Worm (Caenorhabditis elegans): ENCODE measurements around the gene kvs-3.
A peak's percentile ranks its signal among the peaks of the same experiment; 100 is the strongest.

kvs-3 gene

ce11 chrV:9318046-9318445 lies at the start of gene kvs-3 (continued):
- TF ChIP-seq nhr-111 (GFP tag; optimal IDR thresholded peaks at IDR 0.05) (peak; percentile 85), ceh-82 (tag; optimal IDR thresholded peaks at IDR 0.05) (no peak), ztf-11 (tag; optimal IDR thresholded peaks at IDR 0.05) (no peak), egl-27 (tag; optimal IDR thresholded peaks at IDR 0.05) (no peak)

ce11 chrV:9270442-9270841 lies 47.7 kb upstream of the kvs-3 start:
- TF ChIP-seq fkh-10 (GFP tag; optimal IDR thresholded peaks at IDR 0.05) (peak; percentile 29), F26F4.8 (GFP tag; conservative IDR thresholded peaks at IDR 0.05) (no peak), hmg-1.1 (GFP tag; IDR thresholded peaks at IDR 0.05) (peak; percentile 41; the same call in 1 of the 2 replicates), Y48G9A.11 (GFP tag; IDR thresholded peaks at IDR 0.05) (no peak), nhr-237 (tag; optimal IDR thresholded peaks at IDR 0.05) (no peak), lir-3 (tag; optimal IDR thresholded peaks at IDR 0.05) (no peak), hif-1 (tag; optimal IDR thresholded peaks at IDR 0.05) (peak in 1 of 2 experiments; percentile 9), hlh-11 (tag; optimal IDR thresholded peaks at IDR 0.05) (peak; percentile 32), unc-62 (GFP tag; optimal IDR thresholded peaks at IDR 0.05 in 1 of 2) (peak in 1 of 2 experiments; percentile 92), unc-62 (tag; optimal IDR thresholded peaks at IDR 0.05) (no peak), ces-1 (GFP tag; optimal IDR thresholded peaks at IDR 0.05) (no peak), mdl-1 (tag; optimal IDR thresholded peaks at IDR 0.05) (peak in 1 of 2 experiments; percentile 6), nhr-41 (GFP tag; IDR thresholded peaks at IDR 0.05) (no peak), lin-39 (tag; optimal IDR thresholded peaks at IDR 0.05) (no peak), daf-16 (GFP tag; optimal IDR thresholded peaks at IDR 0.05) (peak in 1 of 2 experiments; percentile 6), daf-16 (tag; optimal IDR thresholded peaks at IDR 0.05) (no peak)

- peak in 1 of 2 experiments; percentile 84 for TF ChIP-seq unc-62 (GFP tag; optimal IDR thresholded peaks at IDR 0.05 in 1 of 2)
- no peak for TF ChIP-seq unc-62 (tag; optimal IDR thresholded peaks at IDR 0.05)
- TF ChIP-seq spr-1 (tag; optimal IDR thresholded peaks at IDR 0.05) = no peak
Measured at ce11 chrV:9271835-9272234, 46.3 kb upstream of the kvs-3 start.

ce11 chrV:9272624-9273023 lies 45.5 kb upstream of the kvs-3 start:
- TF ChIP-seq arid-1 (GFP tag; conservative IDR thresholded peaks at IDR 0.05) = no peak
- no peak for TF ChIP-seq Y48G9A.11 (GFP tag; IDR thresholded peaks at IDR 0.05)
- TF ChIP-seq hlh-11 (tag; optimal IDR thresholded peaks at IDR 0.05) = no peak

ce11 chrV:9273587-9273986 lies 44.5 kb upstream of the kvs-3 start:
- TF ChIP-seq ceh-20 (GFP tag; IDR thresholded peaks at IDR 0.05) (0 out of 2 replicates have a peak, but pooled peaks have one; percentile 43), madf-5 (GFP tag; IDR thresholded peaks at IDR 0.05) (no peak), R02D3.7 (tag; optimal IDR thresholded peaks at IDR 0.05) (no peak), nhr-77 (tag; optimal IDR thresholded peaks at IDR 0.05) (peak; percentile 30), unc-39 (tag; optimal IDR thresholded peaks at IDR 0.05) (no peak), mxl-2 (GFP tag; conservative IDR thresholded peaks at IDR 0.05) (no peak), zfp-3 (GFP tag; conservative IDR thresholded peaks at IDR 0.05) (no peak), ztf-7 (tag; optimal IDR thresholded peaks at IDR 0.05) (no peak), Y5F2A.4 (GFP tag; optimal IDR thresholded peaks at IDR 0.05) (no peak), mdt-29 (GFP tag; IDR thresholded peaks at IDR 0.05) (no peak), snpc-4 (tag; optimal IDR thresholded peaks at IDR 0.05) (no peak), nhr-102 (tag; optimal IDR thresholded peaks at IDR 0.05) (no peak), pqm-1 (tag; optimal IDR thresholded peaks at IDR 0.05) (no peak), dve-1 (tag; optimal IDR thresholded peaks at IDR 0.05; ENCODE audit: insufficient read depth) (peak; percentile 61), zip-2 (tag; optimal IDR thresholded peaks at IDR 0.05) (no peak), nhr-10 (tag; optimal IDR thresholded peaks at IDR 0.05) (no peak), ceh-62 (tag; optimal IDR thresholded peaks at IDR 0.05) (no peak), egl-43 (GFP tag; IDR thresholded peaks at IDR 0.05) (no peak), lin-15B (tag; optimal IDR thresholded peaks at IDR 0.05) (no peak), spr-1 (tag; optimal IDR thresholded peaks at IDR 0.05) (no peak), mxl-3 (GFP tag; optimal IDR thresholded peaks at IDR 0.05) (peak; percentile 66), ZK337.2 (GFP tag; IDR thresholded peaks at IDR 0.05) (no peak), ZK546.5 (tag; optimal IDR thresholded peaks at IDR 0.05) (no peak), Y105C5A.15 (GFP tag; IDR thresholded peaks at IDR 0.05) (no peak), lin-13 (GFP tag; optimal IDR thresholded peaks at IDR 0.05) (no peak), zip-11 (GFP tag; IDR thresholded peaks at IDR 0.05) (no peak)

All from whole organism, L4 larva.